Worm (Caenorhabditis elegans) whole organism, L3 larva: Measurements from ENCODE around the gene C52E2.5.
"Not testable (repeated sequence)": the region's sequence is repeated elsewhere in the genome, so short reads cannot be mapped to it uniquely, and the experiment has no call there.

Source experiments
- R02D3.7 ChIP-seq: fragments of 150-350 bp; optimal IDR thresholded peaks from 2 replicates; lab custom pipeline; 2014; ENCODE audit warnings: missing biosample characterization, missing genetic modification characterization
- aly-2 ChIP-seq: fragments of 150-350 bp; optimal IDR thresholded peaks from 2 replicates; lab custom pipeline; 2014; ENCODE audit warnings: missing biosample characterization, missing genetic modification characterization
- ama-1 ChIP-seq: fragments of 150-350 bp; optimal IDR thresholded peaks from 2 replicates; lab custom pipeline; 2018
- ceh-28 ChIP-seq: fragments of 150-350 bp; optimal IDR thresholded peaks from 2 replicates; lab custom pipeline; 2014; ENCODE audit warnings: missing biosample characterization, missing genetic modification reagents, missing genetic modification characterization
- ceh-9 ChIP-seq: sonication (generic microtip); optimal IDR thresholded peaks from 2 replicates; lab custom pipeline; 2018; ENCODE audit warnings: missing biosample characterization, missing genetic modification characterization
- daf-12 ChIP-seq: fragments of 150-350 bp; optimal IDR thresholded peaks from 2 replicates; lab custom pipeline; 2014; ENCODE audit warnings: missing biosample characterization, missing genetic modification reagents, missing genetic modification characterization
- egl-27 ChIP-seq: sonication (generic microtip); optimal IDR thresholded peaks from 4 replicates; lab custom pipeline; 2017; ENCODE audit warnings: missing biosample characterization, missing genetic modification reagents, missing genetic modification characterization
- egl-5 ChIP-seq: fragments of 150-350 bp; optimal IDR thresholded peaks from 2 replicates; lab custom pipeline; 2017; ENCODE audit warnings: missing biosample characterization, missing genetic modification reagents, missing genetic modification characterization, inconsistent platforms
- elt-1 ChIP-seq: fragments of 150-350 bp; optimal IDR thresholded peaks from 2 replicates; lab custom pipeline; 2014; ENCODE audit warnings: missing biosample characterization, missing genetic modification characterization
- elt-2 ChIP-seq: sonication (generic microtip); optimal IDR thresholded peaks from 2 replicates; lab custom pipeline; 2016; ENCODE audit warnings: missing genetic modification reagents, mild to moderate bottlenecking, missing genetic modification characterization, missing compliant biosample characterization
- elt-3 ChIP-seq, 3 experiments: fragments of 150-350 bp in 1 of 3; sonication (generic microtip) in 2 of 3; optimal IDR thresholded peaks; 2 replicates in 2 of 3; 4 replicates in 1 of 3; lab custom pipeline; 2014 to 2017; ENCODE audit warnings: missing biosample characterization in 3 of 3, missing genetic modification characterization in 3 of 3
- eor-1 ChIP-seq, 2 experiments: fragments of 150-350 bp; optimal IDR thresholded peaks; 2 replicates each; lab custom pipeline; 2014 to 2018; ENCODE audit warnings: missing biosample characterization in 2 of 2, missing genetic modification characterization in 2 of 2
- fkh-10 ChIP-seq: sonication (generic microtip); optimal IDR thresholded peaks from 2 replicates; lab custom pipeline; 2017; ENCODE audit warnings: missing biosample characterization, missing genetic modification reagents, missing genetic modification characterization
- fkh-2 ChIP-seq: fragments of 150-350 bp; optimal IDR thresholded peaks from 2 replicates; lab custom pipeline; 2014; ENCODE audit warnings: missing biosample characterization, missing genetic modification reagents, missing genetic modification characterization
- fos-1 ChIP-seq: fragments of 150-350 bp; optimal IDR thresholded peaks from 2 replicates; lab custom pipeline; 2014; ENCODE audit warnings: missing biosample characterization, missing genetic modification characterization
- hmg-11 ChIP-seq: sonication (generic microtip); optimal IDR thresholded peaks from 2 replicates; lab custom pipeline; 2016; ENCODE audit warnings: missing genetic modification characterization, missing compliant biosample characterization
- jun-1 ChIP-seq: fragments of 150-350 bp; optimal IDR thresholded peaks from 2 replicates; lab custom pipeline; 2014; ENCODE audit warnings: missing biosample characterization, missing genetic modification reagents, missing genetic modification characterization
- lin-15B ChIP-seq: fragments of 150-350 bp; optimal IDR thresholded peaks from 2 replicates; lab custom pipeline; 2014; ENCODE audit warnings: missing biosample characterization, missing genetic modification characterization
- lin-39 ChIP-seq: fragments of 150-350 bp; optimal IDR thresholded peaks from 2 replicates; lab custom pipeline; 2018; ENCODE audit warnings: missing biosample characterization, missing genetic modification reagents, missing genetic modification characterization
- lsy-12 ChIP-seq: sonication (generic microtip); optimal IDR thresholded peaks from 2 replicates; lab custom pipeline; 2016; ENCODE audit warnings: mild to moderate bottlenecking, missing genetic modification characterization, missing compliant biosample characterization
- mml-1 ChIP-seq: fragments of 150-350 bp; sonication (generic microtip); optimal IDR thresholded peaks from 3 replicates; lab custom pipeline; 2014; ENCODE audit warnings: missing biosample characterization, missing genetic modification characterization
- nhr-11 ChIP-seq: fragments of 150-350 bp; optimal IDR thresholded peaks from 2 replicates; lab custom pipeline; 2014; ENCODE audit warnings: missing biosample characterization, missing genetic modification characterization
- nhr-12 ChIP-seq: fragments of 150-350 bp; optimal IDR thresholded peaks from 2 replicates; lab custom pipeline; 2014; ENCODE audit warnings: missing biosample characterization, missing genetic modification characterization
- nhr-23 ChIP-seq: fragments of 150-350 bp; optimal IDR thresholded peaks from 2 replicates; lab custom pipeline; 2014; ENCODE audit warnings: missing biosample characterization, missing genetic modification reagents, missing genetic modification characterization
- nhr-237 ChIP-seq: fragments of 150-350 bp; optimal IDR thresholded peaks from 2 replicates; lab custom pipeline; 2014; ENCODE audit warnings: missing biosample characterization, missing genetic modification characterization
- nhr-25 ChIP-seq: sonication (generic microtip); optimal IDR thresholded peaks from 2 replicates; lab custom pipeline; 2017; ENCODE audit warnings: missing biosample characterization, missing genetic modification characterization
- nhr-28 ChIP-seq: fragments of 150-350 bp; optimal IDR thresholded peaks from 2 replicates; lab custom pipeline; 2014; ENCODE audit warnings: missing biosample characterization, missing genetic modification characterization
- nhr-43 ChIP-seq: sonication (generic microtip); optimal IDR thresholded peaks from 2 replicates; lab custom pipeline; 2016; ENCODE audit warnings: mild to moderate bottlenecking, missing genetic modification characterization, missing compliant biosample characterization; ENCODE audit not compliant: poor library complexity, severe bottlenecking
- nhr-67 ChIP-seq: fragments of 150-350 bp; optimal IDR thresholded peaks from 2 replicates; lab custom pipeline; 2014; ENCODE audit warnings: missing biosample characterization, missing genetic modification characterization
- nhr-76 ChIP-seq: fragments of 150-350 bp; sonication (generic microtip); optimal IDR thresholded peaks from 5 replicates; lab custom pipeline; 2014; ENCODE audit warnings: missing biosample characterization, missing genetic modification characterization
- pha-4 ChIP-seq: fragments of 150-350 bp; optimal IDR thresholded peaks from 2 replicates; lab custom pipeline; 2014; ENCODE audit warnings: missing biosample characterization, missing genetic modification reagents, missing genetic modification characterization
- pqm-1 ChIP-seq: fragments of 150-350 bp; optimal IDR thresholded peaks from 2 replicates; lab custom pipeline; 2017; ENCODE audit warnings: missing biosample characterization, missing genetic modification characterization, inconsistent platforms
- sea-2 ChIP-seq: fragments of 150-350 bp; sonication (generic microtip); optimal IDR thresholded peaks from 4 replicates; lab custom pipeline; 2014; ENCODE audit warnings: missing biosample characterization, missing genetic modification reagents, missing genetic modification characterization
- skn-1 ChIP-seq: fragments of 150-350 bp; optimal IDR thresholded peaks from 2 replicates; lab custom pipeline; 2014; ENCODE audit warnings: missing biosample characterization, missing genetic modification characterization
- tbx-2 ChIP-seq: sonication (generic microtip); optimal IDR thresholded peaks from 2 replicates; lab custom pipeline; 2016; ENCODE audit warnings: mild to moderate bottlenecking, missing genetic modification characterization, missing compliant biosample characterization
- unc-39 ChIP-seq: sonication (generic microtip); optimal IDR thresholded peaks from 4 replicates; lab custom pipeline; 2017; ENCODE audit warnings: missing biosample characterization, missing genetic modification characterization
- unc-62 ChIP-seq: fragments of 150-350 bp; sonication (generic microtip); optimal IDR thresholded peaks from 4 replicates; lab custom pipeline; 2014; ENCODE audit warnings: missing biosample characterization, missing genetic modification reagents, missing genetic modification characterization
- ztf-11 ChIP-seq: fragments of 150-350 bp; optimal IDR thresholded peaks from 2 replicates; lab custom pipeline; 2014; ENCODE audit warnings: missing biosample characterization, missing genetic modification characterization
- ztf-4 ChIP-seq: fragments of 150-350 bp; optimal IDR thresholded peaks from 2 replicates; lab custom pipeline; 2014; ENCODE audit warnings: missing biosample characterization, missing genetic modification characterization

The C52E2.5 gene

DNA sequence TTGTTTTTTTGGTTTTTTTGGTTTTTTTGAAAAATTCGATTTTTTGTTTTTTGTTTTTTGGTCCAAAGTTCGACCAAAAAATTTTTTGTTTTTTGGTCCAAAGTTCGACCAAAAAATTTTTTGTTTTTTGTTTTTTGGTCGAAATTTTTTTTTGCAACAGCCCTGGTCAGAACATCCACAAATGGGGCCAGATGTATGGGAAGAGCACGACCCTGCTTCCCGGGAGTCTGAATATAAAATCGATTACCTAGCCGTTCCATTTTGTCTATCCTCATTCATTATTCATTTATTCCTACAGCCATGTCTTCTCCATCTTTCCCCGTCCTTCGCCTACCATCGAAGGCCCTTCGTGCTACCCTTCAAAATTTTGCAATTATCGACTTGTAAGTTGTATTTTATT is 11.4 kb upstream of the C52E2.5 start, which contains the start of gene fbxb-95:
Gene fbxb-95, plus strand, starts transcription at position 301 of the 400 bp plus-strand sequence.
- not testable (repeated sequence) for TF ChIP-seq nhr-237 (tag; lab: Kevin White, UChicago); ceh-9 (tag; lab: Kevin White, UChicago); sea-2

DNA sequence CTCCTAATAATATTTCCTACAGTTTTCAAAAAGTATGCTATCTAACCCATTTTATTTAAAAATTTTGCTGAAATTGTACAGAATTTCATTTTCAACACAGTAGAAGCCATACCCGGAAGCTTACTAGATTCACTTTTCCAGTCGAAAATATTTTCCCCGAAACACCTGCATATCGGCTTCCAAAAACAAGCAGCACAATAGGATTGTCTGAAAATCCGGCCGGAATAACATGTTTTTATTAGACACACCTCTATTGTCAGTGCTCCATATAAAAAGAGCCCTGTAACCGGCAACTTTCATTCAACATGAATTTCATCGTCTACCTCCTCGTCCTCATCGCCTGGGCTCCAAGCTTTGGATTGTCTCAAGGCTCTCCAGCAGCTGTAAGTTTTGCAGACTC is 9.8 kb upstream of the C52E2.5 start, which contains the start of gene C52E2.2:
Gene C52E2.2, plus strand, starts transcription at position 301 of the 400 bp plus-strand sequence.
- TF ChIP-seq nhr-25 (tag; lab: Kevin White, UChicago) = no peak
- no peak for TF ChIP-seq nhr-76 (tag; lab: Kevin White, UChicago)
- TF ChIP-seq tbx-2 (tag; lab: Kevin White, UChicago) = no peak
- no peak for TF ChIP-seq nhr-12 (tag; lab: Kevin White, UChicago)
- no peak for TF ChIP-seq fkh-2 (tag; lab: Kevin White, UChicago)
- TF ChIP-seq elt-3 (tag; optimal IDR thresholded peaks at IDR 0.05; lab: Kevin White, UChicago) = no peak
- TF ChIP-seq eor-1 (tag; optimal IDR thresholded peaks at IDR 0.05; lab: Kevin White, UChicago) = no peak
- TF ChIP-seq nhr-11 = no peak

DNA sequence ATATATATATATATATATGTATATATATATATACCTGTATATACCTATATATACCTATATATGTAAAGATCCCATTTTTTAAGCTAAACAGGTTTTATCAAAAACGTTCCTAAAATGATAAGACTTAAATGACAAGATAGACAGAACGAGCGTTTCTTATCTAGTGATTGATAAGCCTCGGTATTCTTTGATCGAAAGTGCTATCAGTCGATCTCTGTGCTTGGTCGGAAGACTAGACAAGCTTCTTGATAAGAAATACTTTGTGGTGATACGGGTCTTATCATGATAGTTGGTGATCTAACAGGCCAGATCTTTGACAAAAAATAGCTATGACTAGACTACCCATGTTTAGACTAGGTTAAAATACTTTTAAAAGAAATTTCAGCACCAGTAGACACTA is 9.0 kb upstream of the C52E2.5 start:
- TF ChIP-seq unc-39 (tag; lab: Kevin White, UChicago) (no peak), fos-1 (tag; lab: Kevin White, UChicago) (no peak), tbx-2 (tag; lab: Kevin White, UChicago) (no peak), nhr-23 (tag; lab: Kevin White, UChicago) (no peak), lin-39 (tag; lab: Kevin White, UChicago) (no peak), skn-1 (no peak), elt-1 (tag; lab: Kevin White, UChicago) (no peak), pqm-1 (tag; lab: Kevin White, UChicago) (peak; percentile 99), nhr-28 (tag; lab: Kevin White, UChicago) (no peak), fkh-2 (tag; lab: Kevin White, UChicago) (no peak), nhr-25 (tag; lab: Kevin White, UChicago) (no peak), ceh-28 (tag; lab: Kevin White, UChicago) (no peak), lin-15B (tag; lab: Kevin White, UChicago) (no peak), elt-3 (tag; optimal IDR thresholded peaks at IDR 0.05; lab: Kevin White, UChicago) (no peak), fkh-10 (GFP tag; lab: Kevin White, UChicago) (no peak), R02D3.7 (no peak), nhr-67 (tag; lab: Kevin White, UChicago) (no peak), ztf-11 (no peak), daf-12 (no peak), egl-27 (tag; lab: Kevin White, UChicago) (peak; percentile 44), hmg-11 (tag; lab: Kevin White, UChicago) (no peak), ama-1 (lab: Kevin White, UChicago) (no peak), nhr-43 (tag; lab: Kevin White, UChicago) (peak; percentile 85), nhr-11 (no peak), lsy-12 (tag; lab: Kevin White, UChicago) (no peak), nhr-12 (tag; lab: Kevin White, UChicago) (no peak), elt-2 (peak; percentile 100), jun-1 (tag; lab: Kevin White, UChicago) (peak; percentile 96), mml-1 (tag; lab: Kevin White, UChicago) (no peak), ztf-4 (tag; lab: Kevin White, UChicago) (no peak), unc-62 (GFP tag; lab: Kevin White, UChicago) (no peak), pha-4 (peak; percentile 52), eor-1 (tag; optimal IDR thresholded peaks at IDR 0.05; lab: Kevin White, UChicago) (no peak), nhr-237 (tag; lab: Kevin White, UChicago) (no peak), aly-2 (tag; lab: Kevin White, UChicago) (no peak)

DNA sequence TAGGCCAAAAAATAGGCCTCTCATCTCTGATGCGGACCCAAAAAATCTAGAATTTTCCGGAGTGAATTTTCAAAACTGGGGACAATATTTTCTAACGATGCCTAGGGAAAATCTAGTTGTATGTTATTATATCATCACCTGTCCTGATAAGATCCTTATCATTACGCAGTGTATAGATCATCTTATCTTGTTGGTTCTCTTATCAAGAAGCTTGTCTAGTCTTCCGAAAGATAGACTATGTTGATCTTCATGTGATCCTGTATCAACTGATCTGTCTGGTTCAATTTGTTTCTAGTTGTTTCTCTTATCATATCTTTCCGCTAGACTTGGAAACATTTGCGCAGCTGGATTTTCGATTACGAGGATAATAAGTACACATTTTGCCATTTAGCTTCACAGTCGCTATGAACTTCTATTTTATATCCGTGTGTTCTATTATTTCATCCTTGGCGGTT is 8.1 kb upstream of the C52E2.5 start, which contains the start of gene C52E2.3:
Gene C52E2.3, plus strand, starts transcription at position 405 of the 455 bp plus-strand sequence.
- TF ChIP-seq pha-4 (no peak), nhr-43 (tag; lab: Kevin White, UChicago) (peak; percentile 64), elt-2 (peak; percentile 51), elt-3 (tag; optimal IDR thresholded peaks at IDR 0.05; lab: Kevin White, UChicago) (peak in 1 of 3 experiments; percentile 28), egl-5 (tag; lab: Kevin White, UChicago) (no peak)
